Worm (Caenorhabditis elegans) whole organism, L4/young adult: ENCODE results near the gene srx-93.
"Not testable (repeated sequence)": the region's sequence is repeated elsewhere in the genome, so short reads cannot be mapped to it uniquely, and the experiment has no call there.

Source experiments
- W03F9.2 ChIP-seq: fragments of 150-350 bp; optimal IDR thresholded peaks from 2 replicates; lab custom pipeline; 2014; ENCODE audit warnings: missing biosample characterization, missing genetic modification characterization
- dao-5 ChIP-seq: sonication (generic microtip); optimal IDR thresholded peaks from 2 replicates; lab custom pipeline; 2016; ENCODE audit warnings: missing genotype, missing genetic modification characterization, moderate library complexity, missing compliant biosample characterization
- him-1 ChIP-seq: sonication (generic microtip); optimal IDR thresholded peaks from 2 replicates; lab custom pipeline; 2016; ENCODE audit warnings: missing genotype, missing genetic modification reagents, missing genetic modification characterization, missing compliant biosample characterization

srx-93 gene

ce11 chrV:3585011-3585410 is 35.5 kb downstream of the srx-93 start:
- TF ChIP-seq dao-5 (tag; lab: Kevin White, UChicago): no peak
- no peak for TF ChIP-seq him-1 (tag; lab: Kevin White, UChicago)
- TF ChIP-seq W03F9.2 (tag; lab: Kevin White, UChicago): no peak

- TF ChIP-seq W03F9.2 (tag; lab: Kevin White, UChicago) (no peak), him-1 (tag; lab: Kevin White, UChicago) (no peak), dao-5 (tag; lab: Kevin White, UChicago) (no peak)
Observed at ce11 chrV:3583622-3584021, 36.9 kb downstream of the srx-93 start.

- no peak for TF ChIP-seq dao-5 (tag; lab: Kevin White, UChicago)
- no peak for TF ChIP-seq him-1 (tag; lab: Kevin White, UChicago)
- no peak for TF ChIP-seq W03F9.2 (tag; lab: Kevin White, UChicago)
Observed at ce11 chrV:3582671-3583070, 37.8 kb downstream of the srx-93 start.

ce11 chrV:3582086-3582485 is 38.4 kb downstream of the srx-93 start:
- TF ChIP-seq dao-5 (tag; lab: Kevin White, UChicago) (no peak), him-1 (tag; lab: Kevin White, UChicago) (no peak), W03F9.2 (tag; lab: Kevin White, UChicago) (peak; percentile 32)

ce11 chrV:3581643-3582042 is 38.9 kb downstream of the srx-93 start:
- TF ChIP-seq dao-5 (tag; lab: Kevin White, UChicago) (no peak), him-1 (tag; lab: Kevin White, UChicago) (no peak)

ce11 chrV:3581034-3581433 is 39.5 kb downstream of the srx-93 start:
- TF ChIP-seq dao-5 (tag; lab: Kevin White, UChicago) (no peak), W03F9.2 (tag; lab: Kevin White, UChicago) (no peak), him-1 (tag; lab: Kevin White, UChicago) (no peak)

- no peak for TF ChIP-seq him-1 (tag; lab: Kevin White, UChicago)
- no peak for TF ChIP-seq dao-5 (tag; lab: Kevin White, UChicago)
- no peak for TF ChIP-seq W03F9.2 (tag; lab: Kevin White, UChicago)
Observed at ce11 chrV:3580385-3580784, 40.1 kb downstream of the srx-93 start.

ce11 chrV:3579795-3580194 is 40.7 kb downstream of the srx-93 start:
- TF ChIP-seq W03F9.2 (tag; lab: Kevin White, UChicago): peak; percentile 42
- TF ChIP-seq dao-5 (tag; lab: Kevin White, UChicago): no peak

- no peak for TF ChIP-seq him-1 (tag; lab: Kevin White, UChicago)
- no peak for TF ChIP-seq W03F9.2 (tag; lab: Kevin White, UChicago)
- TF ChIP-seq dao-5 (tag; lab: Kevin White, UChicago): no peak
Observed at ce11 chrV:3579248-3579647, 41.3 kb downstream of the srx-93 start.

- TF ChIP-seq W03F9.2 (tag; lab: Kevin White, UChicago) (peak; percentile 2), him-1 (tag; lab: Kevin White, UChicago) (no peak), dao-5 (tag; lab: Kevin White, UChicago) (no peak)
Observed at ce11 chrV:3578813-3579212, 41.7 kb downstream of the srx-93 start, which contains the start of gene pygl-1. Gene pygl-1, plus strand, starts transcription at chrV:3579023.

ce11 chrV:3575759-3576158 is 44.7 kb downstream of the srx-93 start, which contains the start of gene grl-27:
Gene grl-27, minus strand, starts transcription at chrV:3575859.
- TF ChIP-seq W03F9.2 (tag; lab: Kevin White, UChicago): no peak
- TF ChIP-seq him-1 (tag; lab: Kevin White, UChicago): no peak
- TF ChIP-seq dao-5 (tag; lab: Kevin White, UChicago): no peak

ce11 chrV:3572408-3572807 is 48.1 kb downstream of the srx-93 start, which contains the start of gene F40C5.1:
Gene F40C5.1, plus strand, starts transcription at chrV:3572708.
- TF ChIP-seq W03F9.2, him-1, dao-5 (tag; lab: Kevin White, UChicago): not testable (repeated sequence)

- not testable (repeated sequence) for TF ChIP-seq W03F9.2, dao-5, him-1 (tag; lab: Kevin White, UChicago)
Observed at ce11 chrV:3570695-3571094, 49.8 kb downstream of the srx-93 start, which contains the start of gene F40C5.2. Gene F40C5.2, plus strand, starts transcription at chrV:3570995.
